Worm (Caenorhabditis elegans) whole organism, L1 larva: Measurements from ENCODE around the gene prk-2.

Experiments
- C34B4.2 ChIP-seq: sonication (generic microtip); optimal IDR thresholded peaks from 2 replicates; lab custom pipeline; 2017; ENCODE audit warnings: mild to moderate bottlenecking, missing genetic modification characterization, missing compliant biosample characterization
- ama-1 ChIP-seq: fragments of 150-350 bp; optimal IDR thresholded peaks from 2 replicates; lab custom pipeline; 2014
- ceh-82 ChIP-seq, 3 experiments: fragments of 150-350 bp in 1 of 3; sonication (generic microtip) in 2 of 3; optimal IDR thresholded peaks; 2 replicates each; lab custom pipeline; 2014 to 2017; ENCODE audit warnings: missing biosample characterization in 3 of 3, missing genetic modification characterization in 3 of 3
- lin-39 ChIP-seq: fragments of 150-350 bp; optimal IDR thresholded peaks from 2 replicates; lab custom pipeline; 2014; ENCODE audit warnings: missing biosample characterization, missing genetic modification reagents, missing genetic modification characterization
- lir-3 ChIP-seq: sonication (generic microtip); optimal IDR thresholded peaks from 2 replicates; lab custom pipeline; 2016; ENCODE audit warnings: mild to moderate bottlenecking, missing genetic modification characterization, moderate library complexity, missing compliant biosample characterization; ENCODE audit not compliant: poor library complexity
- nhr-12 ChIP-seq: sonication (generic microtip); optimal IDR thresholded peaks from 2 replicates; lab custom pipeline; 2017; ENCODE audit warnings: missing biosample characterization, missing genetic modification characterization
- nhr-20 ChIP-seq: sonication (generic microtip); optimal IDR thresholded peaks from 2 replicates; lab custom pipeline; 2016; ENCODE audit warnings: mild to moderate bottlenecking, missing genetic modification characterization, missing compliant biosample characterization
- nhr-28 ChIP-seq: fragments of 150-350 bp; optimal IDR thresholded peaks from 2 replicates; lab custom pipeline; 2014; ENCODE audit warnings: missing biosample characterization, missing genetic modification characterization
- nhr-71 ChIP-seq: sonication (generic microtip); optimal IDR thresholded peaks from 2 replicates; lab custom pipeline; 2016; ENCODE audit warnings: mild to moderate bottlenecking, missing genetic modification characterization, moderate library complexity, missing compliant biosample characterization
- tlp-1 ChIP-seq: fragments of 150-350 bp; optimal IDR thresholded peaks from 2 replicates; lab custom pipeline; 2014; ENCODE audit warnings: missing biosample characterization, missing genetic modification characterization
- unc-130 ChIP-seq: fragments of 150-350 bp; optimal IDR thresholded peaks from 2 replicates; lab custom pipeline; 2017; ENCODE audit warnings: missing biosample characterization, missing genetic modification characterization, inconsistent platforms
- unc-62 ChIP-seq: fragments of 150-350 bp; optimal IDR thresholded peaks from 2 replicates; lab custom pipeline; 2014; ENCODE audit warnings: missing biosample characterization, missing genetic modification reagents, missing genetic modification characterization
- unc-86 ChIP-seq: sonication (generic microtip); optimal IDR thresholded peaks from 2 replicates; lab custom pipeline; 2016; ENCODE audit warnings: missing genetic modification characterization, missing compliant biosample characterization

ce11 chrIII:3413437-3413836 lies 43.4 kb upstream of the prk-2 start:
- TF ChIP-seq nhr-28 (tag; lab: Kevin White, UChicago) (no peak), ceh-82 (tag; optimal IDR thresholded peaks at IDR 0.05; lab: Kevin White, UChicago) (no peak), lin-39 (no peak), nhr-71 (no peak), unc-86 (tag; lab: Kevin White, UChicago) (no peak), unc-130 (no peak), nhr-20 (tag; lab: Kevin White, UChicago) (no peak), unc-62 (GFP tag; lab: Kevin White, UChicago) (no peak), C34B4.2 (tag; lab: Kevin White, UChicago) (no peak), tlp-1 (no peak), ama-1 (lab: Kevin White, UChicago) (no peak), lir-3 (tag; lab: Kevin White, UChicago) (no peak), nhr-12 (tag; lab: Kevin White, UChicago) (no peak)
